Worm (Caenorhabditis elegans): ENCODE data around the gene T24F1.4.

T24F1.4 gene

ce11 chrII:11339507-11339906 is 25.4 kb upstream of the T24F1.4 start, which contains the start of gene rmd-3:
TSS of gene rmd-3 (minus strand) at chrII:11339607.
- TF ChIP-seq fos-1 (tag; optimal IDR thresholded peaks at IDR 0.05) (no peak), nhr-71 (tag; optimal IDR thresholded peaks at IDR 0.05) (no peak), ama-1 (optimal IDR thresholded peaks at IDR 0.05) (no peak), ceh-63 (GFP tag; optimal IDR thresholded peaks at IDR 0.05) (no peak), nhr-11 (tag; optimal IDR thresholded peaks at IDR 0.05) (no peak), nhr-77 (tag; optimal IDR thresholded peaks at IDR 0.05) (no peak), ces-1 (GFP tag; optimal IDR thresholded peaks at IDR 0.05) (no peak), pqm-1 (tag; optimal IDR thresholded peaks at IDR 0.05) (no peak), lsy-2 (tag; optimal IDR thresholded peaks at IDR 0.05) (no peak), nhr-76 (tag; optimal IDR thresholded peaks at IDR 0.05) (no peak), zag-1 (tag; optimal IDR thresholded peaks at IDR 0.05) (no peak), lin-39 (tag; optimal IDR thresholded peaks at IDR 0.05) (no peak), Y116A8C.19 (tag; optimal IDR thresholded peaks at IDR 0.05; ENCODE audit: borderline replicate concordance) (no peak), nhr-20 (tag; optimal IDR thresholded peaks at IDR 0.05) (no peak)

ce11 chrII:11337497-11338040 is 23.5 kb upstream of the T24F1.4 start, which contains the start of gene sqt-1:
TSS of gene sqt-1 (minus strand) at chrII:11337837.
- TF ChIP-seq fkh-8 (tag; optimal IDR thresholded peaks at IDR 0.05) (no peak), fos-1 (tag; optimal IDR thresholded peaks at IDR 0.05) (no peak), C16A3.4 (tag; optimal IDR thresholded peaks at IDR 0.05) (no peak), ztf-11 (tag; optimal IDR thresholded peaks at IDR 0.05) (no peak), lin-35 (GFP tag; optimal IDR thresholded peaks at IDR 0.05) (no peak), ceh-63 (GFP tag; optimal IDR thresholded peaks at IDR 0.05) (no peak), ceh-88 (GFP tag; IDR thresholded peaks at IDR 0.05) (no peak), blmp-1 (tag; optimal IDR thresholded peaks at IDR 0.05) (peak; percentile 48), snpc-4 (tag; optimal IDR thresholded peaks at IDR 0.05) (no peak)

- TF ChIP-seq elt-2 (tag; optimal IDR thresholded peaks at IDR 0.05) (no peak), hpl-2 (GFP tag; optimal IDR thresholded peaks at IDR 0.05) (no peak), skn-1 (tag; optimal IDR thresholded peaks at IDR 0.05) (no peak), nhr-84 (tag; optimal IDR thresholded peaks at IDR 0.05) (no peak), lir-3 (tag; optimal IDR thresholded peaks at IDR 0.05; ENCODE audit: poor library complexity) (no peak), nhr-11 (tag; optimal IDR thresholded peaks at IDR 0.05) (no peak), fkh-8 (tag; optimal IDR thresholded peaks at IDR 0.05) (no peak), dsc-1 (tag; optimal IDR thresholded peaks at IDR 0.05) (no peak), mdl-1 (tag; optimal IDR thresholded peaks at IDR 0.05) (no peak), lin-15B (tag; optimal IDR thresholded peaks at IDR 0.05) (no peak), zip-4 (GFP tag; optimal IDR thresholded peaks at IDR 0.05) (no peak), nhr-77 (tag; optimal IDR thresholded peaks at IDR 0.05) (no peak), vab-15 (tag; optimal IDR thresholded peaks at IDR 0.05) (no peak), xbp-1 (tag; optimal IDR thresholded peaks at IDR 0.05) (no peak), sox-4 (tag; optimal IDR thresholded peaks at IDR 0.05) (no peak), nhr-19 (GFP tag; conservative IDR thresholded peaks at IDR 0.05) (no peak), lin-35 (GFP tag; optimal IDR thresholded peaks at IDR 0.05) (no peak), nhr-47 (tag; optimal IDR thresholded peaks at IDR 0.05) (no peak)
Observed at ce11 chrII:11336640-11337241, 22.7 kb upstream of the T24F1.4 start.

ce11 chrII:11336163-11336562 is 22.1 kb upstream of the T24F1.4 start:
- TF ChIP-seq pag-3 (tag; optimal IDR thresholded peaks at IDR 0.05; ENCODE audit: borderline replicate concordance, insufficient read depth) = no peak
- TF ChIP-seq dsc-1 (tag; optimal IDR thresholded peaks at IDR 0.05) = no peak
- no peak for TF ChIP-seq isw-1 (GFP tag; IDR thresholded peaks at IDR 0.05)
- no peak for TF ChIP-seq nhr-20 (tag; optimal IDR thresholded peaks at IDR 0.05)
- TF ChIP-seq rnt-1 (tag; optimal IDR thresholded peaks at IDR 0.05) = no peak
- TF ChIP-seq nhr-71 (tag; optimal IDR thresholded peaks at IDR 0.05) = no peak
- TF ChIP-seq skn-1 (tag; optimal IDR thresholded peaks at IDR 0.05) = no peak
- TF ChIP-seq elt-2 (tag; optimal IDR thresholded peaks at IDR 0.05) = no peak
- TF ChIP-seq irx-1 (tag; optimal IDR thresholded peaks at IDR 0.05) = no peak
- no peak for TF ChIP-seq hpl-2 (GFP tag; optimal IDR thresholded peaks at IDR 0.05)
- TF ChIP-seq blmp-1 (tag; optimal IDR thresholded peaks at IDR 0.05) = no peak
- no peak for TF ChIP-seq lin-35 (GFP tag; optimal IDR thresholded peaks at IDR 0.05)
- no peak for TF ChIP-seq nhr-12 (tag; optimal IDR thresholded peaks at IDR 0.05)
- no peak for TF ChIP-seq nhr-11 (tag; optimal IDR thresholded peaks at IDR 0.05)
- TF ChIP-seq sup-37 (GFP tag; optimal IDR thresholded peaks at IDR 0.05) = no peak
- no peak for TF ChIP-seq nhr-28 (tag; optimal IDR thresholded peaks at IDR 0.05)
- no peak for TF ChIP-seq zag-1 (tag; optimal IDR thresholded peaks at IDR 0.05)
- no peak for TF ChIP-seq nhr-85 (tag)
